Fruit fly (Drosophila melanogaster) whole organism, embryonic: ENCODE data around the gene HemK2.

Experiments used
- ATbp ChIP-seq: fragments of 200-800 bp; sonication (Bioruptor generic); optimal IDR thresholded peaks from 2 replicates; lab custom pipeline; 2017; ENCODE audit warnings: missing biosample characterization, mild to moderate bottlenecking, missing genetic modification characterization, missing genetic modification reagents
- Bgb ChIP-seq: fragments of 200-800 bp; sonication (Bioruptor generic); IDR thresholded peaks from 2 replicates; pipeline ENCODE4 v1.3.6; 2022; ENCODE audit warnings: missing biosample characterization, missing genetic modification characterization; ENCODE audit not compliant: partially characterized antibody
- CG10462 ChIP-seq: fragments of 200-800 bp; sonication (Bioruptor generic); optimal IDR thresholded peaks from 2 replicates; lab custom pipeline; 2016; ENCODE audit warnings: missing biosample characterization, missing genetic modification characterization
- CG10543 ChIP-seq: fragments of 200-800 bp; sonication (Bioruptor generic); optimal IDR thresholded peaks from 3 replicates; lab custom pipeline; 2017; ENCODE audit warnings: missing biosample characterization, mild to moderate bottlenecking, missing genetic modification characterization, moderate library complexity
- CG11456 ChIP-seq: fragments of 200-800 bp; sonication (Bioruptor generic); IDR thresholded peaks from 3 replicates; pipeline ENCODE4 v1.3.6; 2022; ENCODE audit warnings: missing biosample characterization, missing genetic modification characterization
- CG12942 ChIP-seq: fragments of 200-800 bp; sonication (Bioruptor generic); optimal IDR thresholded peaks from 3 replicates; lab custom pipeline; 2016; ENCODE audit warnings: missing biosample characterization, missing genetic modification characterization
- CG13287 ChIP-seq: fragments of 200-800 bp; sonication (Bioruptor generic); IDR thresholded peaks from 2 replicates; pipeline ENCODE4 v1.3.6; 2022; ENCODE audit warnings: missing biosample characterization, missing genetic modification characterization; ENCODE audit not compliant: partially characterized antibody
- CG1603 ChIP-seq: fragments of 200-800 bp; sonication (Bioruptor generic); optimal IDR thresholded peaks from 2 replicates; lab custom pipeline; 2019; ENCODE audit warnings: missing biosample characterization, mild to moderate bottlenecking, missing genetic modification characterization, moderate library complexity
- CG17328 ChIP-seq: fragments of 200-800 bp; sonication (Bioruptor generic); IDR thresholded peaks from 2 replicates; pipeline ENCODE4 v1.3.6; 2022; ENCODE audit warnings: missing biosample characterization, missing genetic modification characterization
- CG18262 ChIP-seq: fragments of 200-800 bp; optimal IDR thresholded peaks from 3 replicates; lab custom pipeline; 2019; ENCODE audit warnings: missing biosample characterization, mild to moderate bottlenecking, missing genetic modification characterization, moderate library complexity
- CG18599 ChIP-seq: fragments of 200-800 bp; sonication (Bioruptor generic); optimal IDR thresholded peaks from 3 replicates; lab custom pipeline; 2017; ENCODE audit warnings: missing biosample characterization, missing genetic modification characterization, mild to moderate bottlenecking, moderate library complexity, missing genetic modification reagents
- CG2120 ChIP-seq: fragments of 200-800 bp; sonication (Bioruptor generic); optimal IDR thresholded peaks from 3 replicates; lab custom pipeline; 2016; ENCODE audit warnings: missing biosample characterization, missing genetic modification characterization
- CG3065 ChIP-seq: fragments of 200-800 bp; sonication (Bioruptor generic); optimal IDR thresholded peaks from 2 replicates; lab custom pipeline; 2016; ENCODE audit warnings: missing biosample characterization, missing genetic modification characterization
- CG3838 ChIP-seq: fragments of 200-800 bp; sonication (Bioruptor generic); optimal IDR thresholded peaks from 3 replicates; lab custom pipeline; 2016; ENCODE audit warnings: missing biosample characterization, missing genetic modification characterization
- CG3995 ChIP-seq: fragments of 200-800 bp; sonication (Bioruptor generic); optimal IDR thresholded peaks from 3 replicates; lab custom pipeline; 2016; ENCODE audit warnings: missing biosample characterization, missing genetic modification characterization
- CG7987 ChIP-seq: fragments of 200-800 bp; sonication (Bioruptor generic); optimal IDR thresholded peaks from 2 replicates; lab custom pipeline; 2018; ENCODE audit warnings: missing biosample characterization, mild to moderate bottlenecking, missing genetic modification characterization, moderate library complexity
- CG8924 ChIP-seq: fragments of 200-800 bp; optimal IDR thresholded peaks from 3 replicates; lab custom pipeline; 2019; ENCODE audit warnings: missing biosample characterization, mild to moderate bottlenecking, missing genetic modification characterization, moderate library complexity
- CkIIα-i1 ChIP-seq: fragments of 200-800 bp; sonication (Bioruptor generic); IDR thresholded peaks from 2 replicates; pipeline ENCODE4 v1.3.6; 2022; ENCODE audit warnings: missing biosample characterization, missing genetic modification characterization
- Dad ChIP-seq: fragments of 200-800 bp; sonication (Bioruptor generic); optimal IDR thresholded peaks from 3 replicates; lab custom pipeline; 2016; ENCODE audit warnings: missing biosample characterization, missing genetic modification characterization
- Dbx ChIP-seq: fragments of 200-800 bp; sonication (Bioruptor generic); IDR thresholded peaks from 3 replicates; pipeline ENCODE4 v1.3.6; 2022; ENCODE audit warnings: missing biosample characterization, missing genetic modification characterization
- Deaf1 ChIP-seq: fragments of 200-800 bp; optimal IDR thresholded peaks from 3 replicates; lab custom pipeline; 2019; ENCODE audit warnings: missing biosample characterization, mild to moderate bottlenecking, missing genetic modification characterization, moderate library complexity
- GATAe ChIP-seq: fragments of 200-800 bp; sonication (Bioruptor generic); conservative IDR thresholded peaks from 2 replicates; pipeline ENCODE4 v1.3.6; 2022; ENCODE audit warnings: missing biosample characterization, missing genetic modification characterization
- Hmr ChIP-seq: fragments of 200-800 bp; sonication (Bioruptor generic); optimal IDR thresholded peaks from 3 replicates; lab custom pipeline; 2017; ENCODE audit warnings: mild to moderate bottlenecking, missing biosample characterization, missing genetic modification reagents, missing genetic modification characterization
- Lim3 ChIP-seq: fragments of 200-800 bp; sonication (Bioruptor generic); IDR thresholded peaks from 2 replicates; pipeline ENCODE4 v1.3.6; 2022; ENCODE audit warnings: missing biosample characterization, missing genetic modification characterization
- NFAT ChIP-seq: fragments of 200-800 bp; sonication (Bioruptor generic); IDR thresholded peaks from 2 replicates; pipeline ENCODE4 v1.3.6; 2022; ENCODE audit warnings: missing biosample characterization, missing genetic modification characterization
- Neu2 ChIP-seq: fragments of 200-800 bp; sonication (Bioruptor generic); optimal IDR thresholded peaks from 3 replicates; lab custom pipeline; 2016; ENCODE audit warnings: missing biosample characterization, missing genetic modification characterization, borderline replicate concordance
- Pdp1 ChIP-seq, 2 experiments: fragments of 200-800 bp; sonication (Bioruptor generic); optimal IDR thresholded peaks; 3 replicates each; lab custom pipeline; 2016; ENCODE audit warnings: missing biosample characterization in 2 of 2, missing genetic modification characterization in 2 of 2, mild to moderate bottlenecking in 1 of 2, moderate library complexity in 1 of 2
- Stat92E ChIP-seq, 3 experiments: fragments of >200 bp in 2 of 3; fragments of 200-800 bp in 1 of 3; sonication (Bioruptor generic) in 1 of 3; optimal IDR thresholded peaks; 2 replicates each; lab custom pipeline; 2017 to 2019; ENCODE audit warnings: missing biosample characterization in 3 of 3, missing genetic modification characterization in 3 of 3, mild to moderate bottlenecking in 1 of 3, moderate library complexity in 1 of 3
- ase ChIP-seq: fragments of 200-800 bp; sonication (Bioruptor generic); IDR thresholded peaks from 3 replicates; pipeline ENCODE4 v1.3.6; 2022; ENCODE audit warnings: missing biosample characterization, missing genetic modification characterization
- ato ChIP-seq: fragments of 200-800 bp; sonication (Bioruptor generic); IDR thresholded peaks from 2 replicates; pipeline ENCODE4 v1.3.6; 2022; ENCODE audit warnings: missing biosample characterization, missing genetic modification characterization; ENCODE audit not compliant: partially characterized antibody
- crol ChIP-seq: fragments of 200-800 bp; sonication (Bioruptor generic); IDR thresholded peaks from 2 replicates; pipeline ENCODE4 v1.3.6; 2022; ENCODE audit warnings: missing biosample characterization, missing genetic modification characterization
- cwo ChIP-seq: fragments of 200-800 bp; sonication (Bioruptor generic); optimal IDR thresholded peaks from 3 replicates; lab custom pipeline; 2017; ENCODE audit warnings: missing biosample characterization, missing genetic modification characterization, mild to moderate bottlenecking, moderate library complexity, missing genetic modification reagents
- disco-r ChIP-seq: fragments of 200-800 bp; sonication (Bioruptor generic); optimal IDR thresholded peaks from 2 replicates; lab custom pipeline; 2016; ENCODE audit warnings: missing biosample characterization, missing genetic modification characterization
- ewg ChIP-seq: fragments of 200-800 bp; sonication (Bioruptor generic); optimal IDR thresholded peaks from 3 replicates; lab custom pipeline; 2017; ENCODE audit warnings: mild to moderate bottlenecking, missing biosample characterization, missing genetic modification reagents, missing genetic modification characterization
- grn ChIP-seq: fragments of 200-800 bp; sonication (Bioruptor generic); optimal IDR thresholded peaks from 3 replicates; lab custom pipeline; 2017; ENCODE audit warnings: missing biosample characterization, missing genetic modification characterization
- jumu ChIP-seq: fragments of 200-800 bp; sonication (Bioruptor generic); optimal IDR thresholded peaks from 3 replicates; lab custom pipeline; 2016; ENCODE audit warnings: missing biosample characterization, missing genetic modification characterization
- lilli ChIP-seq: fragments of 200-800 bp; sonication (Bioruptor generic); optimal IDR thresholded peaks from 3 replicates; lab custom pipeline; 2016; ENCODE audit warnings: missing biosample characterization, missing genetic modification characterization
- mirr ChIP-seq: fragments of 200-800 bp; sonication (Bioruptor generic); optimal IDR thresholded peaks from 3 replicates; lab custom pipeline; 2018; ENCODE audit warnings: missing biosample characterization, mild to moderate bottlenecking, missing genetic modification characterization
- onecut ChIP-seq: fragments of 200-800 bp; sonication (Bioruptor generic); IDR thresholded peaks from 2 replicates; pipeline ENCODE4 v1.3.6; 2022; ENCODE audit warnings: missing biosample characterization, missing genetic modification characterization
- otp ChIP-seq: fragments of 200-800 bp; sonication (Bioruptor generic); IDR thresholded peaks from 3 replicates; pipeline ENCODE4, ENCODE4 v1.3.6; 2022; ENCODE audit warnings: missing biosample characterization, missing genetic modification characterization
- pan ChIP-seq, 4 experiments: fragments of >200 bp in 3 of 4; fragments of 200-800 bp in 1 of 4; sonication (Bioruptor generic) in 1 of 4; optimal IDR thresholded peaks in 3 of 4; IDR thresholded peaks in 1 of 4; 2 replicates each; pipeline versions ENCODE4 v1.3.6 to Lab custom; 2017 to 2022; ENCODE audit warnings: missing biosample characterization in 2 of 4, missing genetic modification characterization in 2 of 4, mixed read lengths in 1 of 4
- row ChIP-seq: fragments of 200-800 bp; sonication (Bioruptor generic); IDR thresholded peaks from 3 replicates; pipeline ENCODE4 v1.3.6; 2022; ENCODE audit warnings: missing biosample characterization, missing genetic modification characterization
- sd ChIP-seq: fragments of 200-800 bp; sonication (Bioruptor generic); optimal IDR thresholded peaks from 3 replicates; lab custom pipeline; 2018; ENCODE audit warnings: missing biosample characterization, mild to moderate bottlenecking, missing genetic modification characterization, moderate library complexity
- seq ChIP-seq: fragments of 200-800 bp; sonication (Bioruptor generic); IDR thresholded peaks from 2 replicates; pipeline ENCODE4 v1.3.6; 2022; ENCODE audit warnings: missing biosample characterization, missing genetic modification characterization
- sr ChIP-seq: fragments of 200-800 bp; sonication (Bioruptor generic); IDR thresholded peaks from 3 replicates; pipeline ENCODE4 v1.3.6; 2022; ENCODE audit warnings: missing biosample characterization, missing genetic modification characterization
- sug ChIP-seq: fragments of 200-800 bp; optimal IDR thresholded peaks from 2 replicates; lab custom pipeline; 2019; ENCODE audit warnings: missing biosample characterization, mild to moderate bottlenecking, missing genetic modification characterization, moderate library complexity
- trh ChIP-seq: fragments of 200-800 bp; sonication (Bioruptor generic); optimal IDR thresholded peaks from 2 replicates; lab custom pipeline; 2016; ENCODE audit warnings: missing biosample characterization, missing genetic modification characterization

HemK2 gene

DNA sequence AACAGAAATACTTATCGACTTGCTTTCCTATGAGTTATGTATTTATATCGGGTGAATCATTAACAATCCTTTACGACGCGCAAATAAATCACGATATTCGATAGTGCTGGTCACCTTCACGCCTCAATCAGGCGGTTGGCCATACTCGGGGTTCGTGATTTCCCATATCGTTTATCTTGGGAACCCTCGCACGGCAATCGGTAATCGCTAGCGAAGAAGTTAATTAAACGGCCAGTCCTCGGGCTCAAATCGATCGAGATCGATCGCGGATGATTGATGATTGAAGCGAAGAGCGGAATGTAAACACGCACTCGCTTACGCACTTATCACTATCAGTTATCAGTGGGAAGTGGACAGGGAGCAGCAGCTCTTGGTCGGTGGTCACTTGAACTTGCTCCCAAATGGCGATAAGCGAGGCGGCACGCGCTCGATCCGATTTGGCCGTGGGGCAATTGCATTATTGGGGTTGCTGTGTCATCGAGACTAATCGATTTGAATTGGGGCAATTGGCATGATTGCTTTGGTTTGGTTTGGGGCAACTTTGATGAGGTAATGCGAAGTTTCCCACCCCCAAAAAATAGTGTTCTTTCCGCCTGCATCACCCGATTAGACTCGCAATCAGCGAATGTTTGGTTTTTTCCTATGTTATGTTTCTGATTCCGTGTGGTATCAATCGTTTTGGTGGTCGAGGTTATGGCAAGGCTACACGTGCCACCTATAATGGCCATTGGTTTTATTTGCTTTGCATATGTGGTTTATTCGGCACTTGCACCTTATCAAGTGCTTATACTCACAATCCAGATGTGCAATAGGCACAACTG, 41.7 kb upstream of the HemK2 start (continued):
- TF ChIP-seq Neu2 (no peak), CG10543 (peak; percentile 29), row (no peak), CG18599 (peak; percentile 44), sd (tag; lab: Kevin White, UChicago) (peak; percentile 70), CG17328 (GFP tag; lab: Robert Waterston, UW) (no peak), trh (GFP tag; lab: Kevin White, UChicago) (no peak), pan (optimal IDR thresholded peaks at IDR 0.05; lab: Kevin White, UChicago) (no peak), pan (GFP tag; optimal IDR thresholded peaks at IDR 0.05 in 1 of 2, IDR thresholded peaks at IDR 0.05 in 1 of 2) (no peak), Lim3 (GFP tag; lab: Robert Waterston, UW) (peak; percentile 63; the same call in 1 of the 2 replicates), CG8924 (tag; lab: Kevin White, UChicago) (no peak), Dad (GFP tag; lab: Kevin White, UChicago) (no peak), cwo (GFP tag; lab: Kevin White, UChicago) (peak; percentile 83), CG3995 (GFP tag; lab: Kevin White, UChicago) (peak; percentile 66), sug (peak; percentile 86), CG3838 (GFP tag; lab: Kevin White, UChicago) (no peak), CG13287 (GFP tag; lab: Robert Waterston, UW) (no peak), GATAe (GFP tag; lab: Robert Waterston, UW) (peak; percentile 26; the same call in 1 of the 2 replicates), CG18262 (no peak), CG10462 (GFP tag; lab: Kevin White, UChicago) (no peak), grn (GFP tag; lab: Kevin White, UChicago) (peak; percentile 98), Pdp1 (GFP tag; optimal IDR thresholded peaks at IDR 0.05; lab: Kevin White, UChicago) (peak in 1 of 2 experiments; percentile 25), mirr (GFP tag; lab: Kevin White, UChicago) (peak; percentile 86), CG7987 (GFP tag; lab: Kevin White, UChicago) (peak; percentile 82)
- TF ChIP-seq, all 482 proteins: peak for 24

DNA sequence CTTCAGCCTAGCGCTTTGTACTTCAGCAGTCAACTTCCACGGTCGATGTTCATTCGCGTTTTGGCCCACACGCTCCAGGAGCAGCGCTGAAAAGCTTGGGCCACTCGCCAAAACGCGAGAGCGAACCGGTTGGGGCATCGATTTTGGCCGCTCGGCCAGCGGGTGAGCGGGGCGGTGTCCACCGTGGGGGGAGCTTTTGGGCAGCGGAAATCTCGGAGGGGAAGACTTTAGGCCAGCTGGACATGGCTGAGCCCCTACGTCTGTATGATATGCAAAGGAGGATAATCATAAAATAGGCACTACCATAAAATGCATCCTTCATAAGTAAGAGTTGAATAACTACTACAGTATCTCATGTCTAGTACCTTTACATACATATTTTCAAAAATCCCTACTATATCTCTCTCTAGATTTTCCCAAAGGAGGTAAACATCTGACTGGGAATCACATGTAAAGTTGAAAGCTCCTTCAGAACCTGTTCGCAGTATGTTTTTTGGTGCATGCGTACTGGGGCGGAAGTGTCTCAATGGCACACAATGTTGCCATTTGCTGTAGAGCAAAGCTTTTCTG, 40.5 kb upstream of the HemK2 start, which contains the start of gene Syt1:
TSS of gene Syt1 (minus strand) at position 71 of the 570 bp plus-strand sequence.
- TF ChIP-seq Bgb (no peak), Hmr (peak; percentile 7), NFAT (peak; percentile 22; the same call in 1 of the 2 replicates), CkIIα-i1 (GFP tag; lab: Robert Waterston, UW) (no peak), CG12942 (GFP tag; lab: Kevin White, UChicago) (no peak), CG1603 (tag; lab: Kevin White, UChicago) (no peak), Deaf1 (tag; lab: Kevin White, UChicago) (peak; percentile 20), ato (GFP tag; lab: Robert Waterston, UW) (no peak), CG18599 (peak; percentile 33), ewg (GFP tag; lab: Kevin White, UChicago) (peak; percentile 76), disco-r (GFP tag; lab: Kevin White, UChicago) (no peak), Stat92E (GFP tag; optimal IDR thresholded peaks at IDR 0.05; lab: Kevin White, UChicago) (no peak), onecut (GFP tag; lab: Robert Waterston, UW) (peak; percentile 99), seq (GFP tag; lab: Robert Waterston, UW) (0 out of 2 replicates have a peak, but pooled peaks have one; percentile 10), CG11456 (GFP tag; lab: Robert Waterston, UW) (0 out of 3 replicates have a peak, but pooled peaks have one; percentile 59), CG2120 (GFP tag; lab: Kevin White, UChicago) (peak; percentile 2), jumu (no peak), ase (GFP tag; lab: Robert Waterston, UW) (0 out of 3 replicates have a peak, but pooled peaks have one; percentile 18), crol (GFP tag; lab: Robert Waterston, UW) (peak; percentile 86), Dbx (GFP tag; lab: Robert Waterston, UW) (peak; percentile 27; the same call in 1 of the 3 replicates), CG3065 (GFP tag; lab: Kevin White, UChicago) (no peak), ATbp (GFP tag; lab: Kevin White, UChicago) (no peak), otp (GFP tag; lab: Robert Waterston, UW) (no peak), sr (GFP tag; lab: Robert Waterston, UW) (no peak), lilli (GFP tag; lab: Kevin White, UChicago) (peak; percentile 15)
